Worm (Caenorhabditis elegans): ENCODE data around the gene plc-2.

DNA sequence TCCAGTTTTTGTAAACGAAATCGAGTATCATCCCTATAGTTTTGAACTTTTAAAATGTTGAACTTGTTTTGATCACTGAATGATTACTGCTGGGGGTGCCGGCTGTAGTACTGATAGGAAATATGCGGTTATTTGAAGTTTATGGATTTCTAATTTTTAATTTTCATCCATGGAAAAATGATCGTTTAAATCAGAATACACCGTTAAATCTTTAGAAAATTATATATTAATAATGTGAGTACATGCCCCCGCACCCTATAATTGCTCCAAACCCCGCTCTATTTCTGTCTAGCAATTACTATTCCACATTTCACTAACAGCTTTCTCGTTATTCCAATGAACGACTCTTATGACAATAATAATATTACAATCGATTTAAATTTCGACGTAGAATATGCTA is 7.4 kb downstream of the plc-2 start, which contains the start of gene Y75B12B.10:
- TF ChIP-seq T22C8.4 (GFP tag; IDR thresholded peaks at IDR 0.05): no peak
- TF ChIP-seq flt-1 (GFP tag; IDR thresholded peaks at IDR 0.05): no peak
- TF ChIP-seq tab-1 (GFP tag; IDR thresholded peaks at IDR 0.05): no peak
